Worm (Caenorhabditis elegans) whole organism, late embryonic: ENCODE data around the gene lin-33.

ENCODE experiments used
- F13H6.1 ChIP-seq: sonication (generic microtip); optimal IDR thresholded peaks from 2 replicates; lab custom pipeline; 2016; ENCODE audit warnings: missing genetic modification characterization, missing compliant biosample characterization
- Y22D7AL.16 ChIP-seq: sonication (generic microtip); optimal IDR thresholded peaks from 2 replicates; lab custom pipeline; 2016; ENCODE audit warnings: missing genetic modification characterization, missing compliant biosample characterization
- ahr-1 ChIP-seq: sonication (generic microtip); optimal IDR thresholded peaks from 2 replicates; lab custom pipeline; 2016; ENCODE audit warnings: missing genetic modification characterization, missing compliant biosample characterization
- ama-1 ChIP-seq: fragments of 150-350 bp; optimal IDR thresholded peaks from 2 replicates; lab custom pipeline; 2014
- ceh-14 ChIP-seq: sonication (generic microtip); optimal IDR thresholded peaks from 2 replicates; lab custom pipeline; 2016; ENCODE audit warnings: missing genotype, missing genetic modification characterization, missing compliant biosample characterization
- ceh-18 ChIP-seq: sonication (generic microtip); optimal IDR thresholded peaks from 2 replicates; lab custom pipeline; 2016; ENCODE audit warnings: missing genetic modification characterization, missing compliant biosample characterization
- ceh-19 ChIP-seq: fragments of 200-800 bp; sonication (Bioruptor generic); optimal IDR thresholded peaks from 2 replicates; lab custom pipeline; 2018; ENCODE audit warnings: mild to moderate bottlenecking, missing genetic modification characterization, missing compliant biosample characterization
- ceh-24 ChIP-seq: sonication (generic microtip); optimal IDR thresholded peaks from 2 replicates; lab custom pipeline; 2016; ENCODE audit warnings: mild to moderate bottlenecking, missing genetic modification characterization, missing compliant biosample characterization
- ceh-30 ChIP-seq: fragments of 150-350 bp; optimal IDR thresholded peaks from 2 replicates; lab custom pipeline; 2014; ENCODE audit warnings: missing biosample characterization, missing genetic modification characterization
- ceh-31 ChIP-seq: sonication (generic microtip); optimal IDR thresholded peaks from 2 replicates; lab custom pipeline; 2016; ENCODE audit warnings: missing genetic modification characterization, missing compliant biosample characterization
- ceh-34 ChIP-seq: sonication (generic microtip); optimal IDR thresholded peaks from 2 replicates; lab custom pipeline; 2016; ENCODE audit warnings: mild to moderate bottlenecking, missing genetic modification characterization, missing compliant biosample characterization
- ceh-45 ChIP-seq: fragments of 200-800 bp; sonication (Bioruptor generic); IDR thresholded peaks from 2 replicates; pipeline ENCODE4 v1.3.6; 2022; ENCODE audit warnings: missing genetic modification reagents, missing genetic modification characterization, missing compliant biosample characterization
- che-1 ChIP-seq: sonication (generic microtip); optimal IDR thresholded peaks from 2 replicates; lab custom pipeline; 2016; ENCODE audit warnings: mild to moderate bottlenecking, missing genetic modification characterization, missing compliant biosample characterization
- dmd-4 ChIP-seq: sonication (generic microtip); optimal IDR thresholded peaks from 2 replicates; lab custom pipeline; 2016; ENCODE audit warnings: borderline replicate concordance, missing genetic modification characterization, missing compliant biosample characterization
- elt-4 ChIP-seq: sonication (generic microtip); optimal IDR thresholded peaks from 2 replicates; lab custom pipeline; 2016; ENCODE audit warnings: missing genetic modification characterization, missing compliant biosample characterization
- ets-4 ChIP-seq: sonication (generic microtip); optimal IDR thresholded peaks from 2 replicates; lab custom pipeline; 2016; ENCODE audit warnings: missing genetic modification characterization, missing compliant biosample characterization
- fax-1 ChIP-seq: sonication (generic microtip); optimal IDR thresholded peaks from 2 replicates; lab custom pipeline; 2016; ENCODE audit warnings: missing genotype, missing genetic modification characterization, missing compliant biosample characterization
- fkh-10 ChIP-seq: fragments of 150-350 bp; optimal IDR thresholded peaks from 2 replicates; lab custom pipeline; 2014; ENCODE audit warnings: missing biosample characterization, missing genetic modification reagents, missing genetic modification characterization
- fkh-6 ChIP-seq: sonication (generic microtip); optimal IDR thresholded peaks from 2 replicates; lab custom pipeline; 2016; ENCODE audit warnings: missing genetic modification characterization, missing compliant biosample characterization
- gmeb-2 ChIP-seq: sonication (generic microtip); optimal IDR thresholded peaks from 2 replicates; lab custom pipeline; 2016; ENCODE audit warnings: missing genetic modification characterization, inconsistent platforms, missing compliant biosample characterization
- hlh-13 ChIP-seq: fragments of 200-800 bp; sonication (Bioruptor generic); optimal IDR thresholded peaks from 2 replicates; lab custom pipeline; 2018; ENCODE audit warnings: mild to moderate bottlenecking, missing genetic modification characterization, missing compliant biosample characterization
- hlh-6 ChIP-seq: sonication (generic microtip); optimal IDR thresholded peaks from 2 replicates; lab custom pipeline; 2016; ENCODE audit warnings: missing genotype, missing genetic modification characterization, missing compliant biosample characterization
- hlh-8 ChIP-seq: sonication (generic microtip); optimal IDR thresholded peaks from 2 replicates; lab custom pipeline; 2016; ENCODE audit warnings: missing genotype, missing genetic modification characterization, missing compliant biosample characterization
- lim-6 ChIP-seq: sonication (generic microtip); optimal IDR thresholded peaks from 2 replicates; lab custom pipeline; 2016; ENCODE audit warnings: missing genetic modification characterization, missing compliant biosample characterization
- lin-11 ChIP-seq: fragments of 200-800 bp; sonication (Bioruptor generic); optimal IDR thresholded peaks from 2 replicates; lab custom pipeline; 2018; ENCODE audit warnings: mild to moderate bottlenecking, missing genetic modification characterization, missing compliant biosample characterization
- madf-2 ChIP-seq: sonication (generic microtip); optimal IDR thresholded peaks from 2 replicates; lab custom pipeline; 2017; ENCODE audit warnings: missing genetic modification characterization, missing compliant biosample characterization
- nfya-1 ChIP-seq: sonication (generic microtip); optimal IDR thresholded peaks from 2 replicates; lab custom pipeline; 2017; ENCODE audit warnings: missing genetic modification characterization, mild to moderate bottlenecking, missing compliant biosample characterization, antibody characterized with exemption, moderate library complexity
- nhr-11 ChIP-seq: fragments of 150-350 bp; optimal IDR thresholded peaks from 2 replicates; lab custom pipeline; 2014; ENCODE audit warnings: missing biosample characterization, missing genetic modification characterization
- odd-2 ChIP-seq: sonication (generic microtip); optimal IDR thresholded peaks from 2 replicates; lab custom pipeline; 2017; ENCODE audit warnings: antibody characterized with exemption, mild to moderate bottlenecking, missing genetic modification characterization, missing compliant biosample characterization
- pat-9 ChIP-seq: fragments of 200-800 bp; sonication (Bioruptor generic); optimal IDR thresholded peaks from 2 replicates; lab custom pipeline; 2018; ENCODE audit warnings: mild to moderate bottlenecking, missing genetic modification characterization, moderate library complexity, missing compliant biosample characterization
- pha-4 ChIP-seq: fragments of 150-350 bp; optimal IDR thresholded peaks from 2 replicates; lab custom pipeline; 2018; ENCODE audit warnings: missing biosample characterization, missing genetic modification reagents, missing genetic modification characterization
- pqm-1 ChIP-seq: sonication (generic microtip); optimal IDR thresholded peaks from 2 replicates; lab custom pipeline; 2016; ENCODE audit warnings: missing genetic modification characterization, missing compliant biosample characterization
- pros-1 ChIP-seq: fragments of 150-350 bp; optimal IDR thresholded peaks from 2 replicates; lab custom pipeline; 2014; ENCODE audit warnings: missing biosample characterization, missing genetic modification reagents, missing genetic modification characterization
- ref-2 ChIP-seq: sonication (generic microtip); optimal IDR thresholded peaks from 2 replicates; lab custom pipeline; 2016; ENCODE audit warnings: missing genetic modification characterization, missing compliant biosample characterization
- sdc-2 ChIP-seq: sonication (generic microtip); optimal IDR thresholded peaks from 2 replicates; lab custom pipeline; 2016; ENCODE audit warnings: missing genotype, missing genetic modification characterization, missing compliant biosample characterization
- syd-9 ChIP-seq: sonication (generic microtip); optimal IDR thresholded peaks from 2 replicates; lab custom pipeline; 2016; ENCODE audit warnings: mild to moderate bottlenecking, missing genetic modification characterization, moderate library complexity, missing compliant biosample characterization
- tbx-2 ChIP-seq: sonication (generic microtip); optimal IDR thresholded peaks from 2 replicates; lab custom pipeline; 2016; ENCODE audit warnings: missing genetic modification characterization, missing compliant biosample characterization
- tbx-7 ChIP-seq: sonication (generic microtip); optimal IDR thresholded peaks from 2 replicates; lab custom pipeline; 2016; ENCODE audit warnings: missing genotype, missing genetic modification characterization, missing compliant biosample characterization
- unc-3 ChIP-seq, 2 experiments: fragments of 200-800 bp in 1 of 2; sonication (Bioruptor generic) in 1 of 2; sonication (generic microtip) in 1 of 2; conservative IDR thresholded peaks in 1 of 2; optimal IDR thresholded peaks in 1 of 2; 2 replicates each; pipeline versions ENCODE4 v1.3.6 to Lab custom; 2016 to 2022; ENCODE audit warnings: missing compliant biosample characterization in 2 of 2, missing genetic modification characterization in 2 of 2, missing genetic modification reagents in 1 of 2
- zip-5 ChIP-seq: sonication (generic microtip); optimal IDR thresholded peaks from 2 replicates; lab custom pipeline; 2016; ENCODE audit warnings: missing genetic modification characterization, missing compliant biosample characterization
- ztf-16 ChIP-seq: sonication (generic microtip); optimal IDR thresholded peaks from 2 replicates; lab custom pipeline; 2017; ENCODE audit warnings: missing genetic modification characterization, missing compliant biosample characterization

Gene lin-33

ce11 chrIV:5928957-5929356 is 1.5 kb upstream of the lin-33 start:
- TF ChIP-seq ceh-45 (GFP tag; lab: Robert Waterston, UW), result no peak
- no peak for TF ChIP-seq lin-11 (tag; lab: Kevin White, UChicago)
- TF ChIP-seq nhr-11, result no peak
- no peak for TF ChIP-seq lim-6
- TF ChIP-seq elt-4 (tag; lab: Kevin White, UChicago), result no peak
- TF ChIP-seq tbx-2 (tag; lab: Kevin White, UChicago), result no peak
- peak; percentile 91 for TF ChIP-seq hlh-8 (tag; lab: Kevin White, UChicago)

- TF ChIP-seq ceh-18 (tag; lab: Kevin White, UChicago) (no peak), zip-5 (tag; lab: Kevin White, UChicago) (no peak), ceh-14 (tag; lab: Kevin White, UChicago) (no peak), tbx-7 (no peak), ceh-31 (no peak), pat-9 (no peak), hlh-6 (no peak), sdc-2 (tag; lab: Kevin White, UChicago) (no peak), nfya-1 (no peak), ets-4 (no peak), pqm-1 (tag; lab: Kevin White, UChicago) (no peak), pros-1 (tag; lab: Kevin White, UChicago) (no peak), ceh-24 (tag; lab: Kevin White, UChicago) (no peak), gmeb-2 (tag; lab: Kevin White, UChicago) (no peak), ztf-16 (no peak)
These were observed 3.6 kb downstream of the lin-33 start, which contains the start of gene H32C10.1 for ce11 chrIV:5934046-5934445. TSS of gene H32C10.1 (plus strand) at chrIV:5934346.

- TF ChIP-seq hlh-13 (GFP tag; lab: Kevin White, UChicago), result no peak
- TF ChIP-seq ceh-45 (GFP tag; lab: Robert Waterston, UW), result no peak
These were observed 6.7 kb downstream of the lin-33 start for ce11 chrIV:5937106-5937505.

DNA sequence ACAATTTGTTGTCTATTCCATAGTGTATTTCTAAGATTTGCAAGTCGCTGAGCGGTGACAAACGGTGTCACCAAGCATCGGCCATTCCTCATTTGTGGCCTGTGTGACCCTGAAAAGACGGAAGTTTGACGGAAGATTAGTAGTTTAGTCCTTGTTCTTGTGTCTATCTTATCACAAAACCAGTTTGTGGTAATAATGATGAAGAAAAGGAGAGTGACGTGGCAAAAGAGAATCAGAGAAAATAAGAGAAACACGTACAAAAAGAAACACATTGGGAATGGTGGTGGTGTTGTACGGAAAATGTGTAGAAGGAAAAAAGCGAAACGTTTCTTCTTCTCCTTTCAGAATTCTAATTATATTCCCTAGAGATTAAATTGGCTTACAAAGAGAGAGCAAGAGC is 8.7 kb downstream of the lin-33 start, which contains the start of gene mcu-1:
mcu-1 (minus strand) TSS at position 109 of the 400 bp plus-strand sequence.
- TF ChIP-seq ceh-34 (no peak), fkh-10 (GFP tag; lab: Kevin White, UChicago) (no peak), tbx-7 (no peak), lim-6 (no peak), ceh-30 (tag; lab: Kevin White, UChicago) (no peak), madf-2 (tag; lab: Kevin White, UChicago) (no peak), lin-11 (tag; lab: Kevin White, UChicago) (no peak), dmd-4 (tag; lab: Kevin White, UChicago) (no peak), ahr-1 (tag; lab: Kevin White, UChicago) (no peak), syd-9 (no peak), nhr-11 (no peak), Y22D7AL.16 (tag; lab: Kevin White, UChicago) (no peak), pros-1 (tag; lab: Kevin White, UChicago) (no peak), ref-2 (tag; lab: Kevin White, UChicago) (no peak), ama-1 (no peak), ceh-19 (GFP tag; lab: Kevin White, UChicago) (no peak), ceh-45 (GFP tag; lab: Robert Waterston, UW) (no peak)

DNA sequence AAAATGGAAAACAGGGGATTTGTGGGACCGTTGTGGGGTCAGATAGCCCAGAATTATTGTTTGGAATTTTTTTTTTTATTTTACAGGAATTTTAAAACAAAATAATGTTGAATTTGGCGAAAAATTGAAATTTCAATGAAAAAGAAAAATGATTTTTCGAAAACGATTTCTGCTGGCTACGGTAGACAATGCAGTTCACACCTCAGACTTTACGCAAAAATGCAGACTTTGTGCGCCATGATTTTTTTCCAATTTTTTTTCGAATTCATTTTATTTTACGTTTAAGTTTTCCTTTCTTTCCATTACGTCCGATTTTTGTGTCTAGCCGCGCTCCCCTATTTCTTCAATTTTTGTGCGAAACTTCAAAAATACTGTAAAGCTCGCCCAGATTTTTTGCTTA is 9.5 kb downstream of the lin-33 start:
- TF ChIP-seq pha-4 (tag; lab: Kevin White, UChicago) (no peak), zip-5 (tag; lab: Kevin White, UChicago) (no peak), fkh-6 (tag; lab: Kevin White, UChicago) (no peak), che-1 (tag; lab: Kevin White, UChicago) (no peak), pros-1 (tag; lab: Kevin White, UChicago) (no peak), unc-3 (GFP tag; conservative IDR thresholded peaks at IDR 0.05; lab: Robert Waterston, UW) (no peak), unc-3 (tag; optimal IDR thresholded peaks at IDR 0.05; lab: Kevin White, UChicago) (no peak), ceh-24 (tag; lab: Kevin White, UChicago) (no peak), fax-1 (tag; lab: Kevin White, UChicago) (no peak), dmd-4 (tag; lab: Kevin White, UChicago) (no peak), ceh-45 (GFP tag; lab: Robert Waterston, UW) (no peak), ama-1 (no peak), F13H6.1 (no peak), odd-2 (tag; lab: Kevin White, UChicago) (no peak), ceh-19 (GFP tag; lab: Kevin White, UChicago) (no peak), gmeb-2 (tag; lab: Kevin White, UChicago) (no peak), hlh-6 (no peak)
